Fruit fly (Drosophila melanogaster) whole organism, prepupa: ENCODE measurements around the gene PGRP-LB.

ENCODE experiments used
- CG10631 ChIP-seq: fragments of 200-800 bp; sonication (Bioruptor generic); optimal IDR thresholded peaks from 2 replicates; lab custom pipeline; 2016; ENCODE audit warnings: missing biosample characterization, missing genetic modification characterization
- CG11294 ChIP-seq: fragments of 200-800 bp; sonication (Bioruptor generic); IDR thresholded peaks from 2 replicates; pipeline ENCODE4 v1.3.6; 2022; ENCODE audit warnings: missing biosample characterization, missing genetic modification characterization
- CG11762 ChIP-seq: fragments of 200-800 bp; sonication (Bioruptor generic); optimal IDR thresholded peaks from 3 replicates; lab custom pipeline; 2016; ENCODE audit warnings: missing biosample characterization, missing genetic modification characterization; ENCODE audit not compliant: insufficient read depth
- CG11902 ChIP-seq: fragments of 200-800 bp; sonication (Bioruptor generic); optimal IDR thresholded peaks from 3 replicates; lab custom pipeline; 2016; ENCODE audit warnings: missing biosample characterization, missing genetic modification characterization
- CG15336 ChIP-seq: fragments of 200-800 bp; sonication (Bioruptor generic); IDR thresholded peaks from 2 replicates; pipeline ENCODE4 v1.3.6; 2022; ENCODE audit warnings: missing biosample characterization, missing genetic modification characterization
- CG1621 ChIP-seq: fragments of 200-800 bp; sonication (Bioruptor generic); optimal IDR thresholded peaks from 3 replicates; lab custom pipeline; 2018; ENCODE audit warnings: missing biosample characterization, mild to moderate bottlenecking, missing genetic modification characterization
- CG16779 ChIP-seq: fragments of 200-800 bp; sonication (Bioruptor generic); optimal IDR thresholded peaks from 3 replicates; lab custom pipeline; 2017; ENCODE audit warnings: missing biosample characterization, mild to moderate bottlenecking, missing genetic modification characterization
- CG3032 ChIP-seq: fragments of 200-800 bp; optimal IDR thresholded peaks from 2 replicates; lab custom pipeline; 2019; ENCODE audit warnings: missing biosample characterization, mild to moderate bottlenecking, missing genetic modification characterization, moderate library complexity
- CG31627 ChIP-seq: fragments of 200-800 bp; sonication (Bioruptor generic); optimal IDR thresholded peaks from 3 replicates; lab custom pipeline; 2016; ENCODE audit warnings: missing biosample characterization, missing genetic modification characterization
- CG32006 ChIP-seq: fragments of 200-800 bp; sonication (Bioruptor generic); optimal IDR thresholded peaks from 3 replicates; lab custom pipeline; 2017; ENCODE audit warnings: missing biosample characterization, mild to moderate bottlenecking, missing genetic modification characterization
- CG34406 ChIP-seq: fragments of 200-800 bp; sonication (Bioruptor generic); optimal IDR thresholded peaks from 3 replicates; lab custom pipeline; 2016; ENCODE audit warnings: missing biosample characterization, missing genetic modification characterization
- CG3919 ChIP-seq: fragments of 200-800 bp; sonication (Bioruptor generic); optimal IDR thresholded peaks from 3 replicates; lab custom pipeline; 2016; ENCODE audit warnings: missing biosample characterization, missing genetic modification characterization
- CG4318 ChIP-seq: fragments of 200-800 bp; sonication (Bioruptor generic); optimal IDR thresholded peaks from 3 replicates; lab custom pipeline; 2017; ENCODE audit warnings: missing biosample characterization, mild to moderate bottlenecking, missing genetic modification characterization
- CG6163 ChIP-seq: fragments of 200-800 bp; sonication (Bioruptor generic); IDR thresholded peaks from 3 replicates; pipeline ENCODE4 v1.3.6; 2022; ENCODE audit warnings: missing biosample characterization, missing genetic modification characterization
- CG6276 ChIP-seq: fragments of 200-800 bp; sonication (Bioruptor generic); optimal IDR thresholded peaks from 2 replicates; lab custom pipeline; 2017; ENCODE audit warnings: missing biosample characterization, mild to moderate bottlenecking, missing genetic modification characterization
- CG6792 ChIP-seq: fragments of 200-800 bp; sonication (Bioruptor generic); optimal IDR thresholded peaks from 3 replicates; lab custom pipeline; 2016; ENCODE audit warnings: missing biosample characterization, missing genetic modification characterization
- CG6854 ChIP-seq: fragments of 200-800 bp; sonication (Bioruptor generic); optimal IDR thresholded peaks from 2 replicates; lab custom pipeline; 2017; ENCODE audit warnings: missing biosample characterization, mild to moderate bottlenecking, missing genetic modification characterization
- CG8119 ChIP-seq: fragments of 200-800 bp; sonication (Bioruptor generic); IDR thresholded peaks from 3 replicates; pipeline ENCODE4 v1.3.6; 2022; ENCODE audit warnings: missing biosample characterization, missing genetic modification characterization
- CG8319 ChIP-seq: fragments of 200-800 bp; sonication (Bioruptor generic); optimal IDR thresholded peaks from 3 replicates; lab custom pipeline; 2016; ENCODE audit warnings: missing biosample characterization, missing genetic modification characterization
- CG8632 ChIP-seq: fragments of 200-800 bp; sonication (Bioruptor generic); optimal IDR thresholded peaks from 3 replicates; lab custom pipeline; 2016; ENCODE audit warnings: missing biosample characterization, missing genetic modification characterization
- CG9139 ChIP-seq: fragments of 200-800 bp; sonication (Bioruptor generic); optimal IDR thresholded peaks from 3 replicates; lab custom pipeline; 2017; ENCODE audit warnings: missing biosample characterization, mild to moderate bottlenecking, missing genetic modification characterization
- Eip75B ChIP-seq: fragments of 200-800 bp; sonication (Bioruptor generic); optimal IDR thresholded peaks from 3 replicates; lab custom pipeline; 2016; ENCODE audit warnings: missing biosample characterization, missing genetic modification characterization
- Eip78C ChIP-seq: fragments of 200-800 bp; sonication (Bioruptor generic); peaks from one replicate; lab custom pipeline; 2016; ENCODE audit warnings: missing biosample characterization, missing genetic modification characterization
- Eip93F ChIP-seq: fragments of 200-800 bp; sonication (Bioruptor generic); optimal IDR thresholded peaks from 2 replicates; lab custom pipeline; 2016; ENCODE audit warnings: missing biosample characterization, mild to moderate bottlenecking, missing genetic modification characterization
- Ets21C ChIP-seq: fragments of 200-800 bp; sonication (Bioruptor generic); optimal IDR thresholded peaks from 3 replicates; lab custom pipeline; 2016; ENCODE audit warnings: missing biosample characterization, missing genetic modification characterization
- Ets96B ChIP-seq: fragments of 200-800 bp; optimal IDR thresholded peaks from 2 replicates; lab custom pipeline; 2019; ENCODE audit warnings: missing biosample characterization, mild to moderate bottlenecking, missing genetic modification characterization, moderate library complexity
- Gug ChIP-seq: fragments of 200-800 bp; sonication (Bioruptor generic); IDR thresholded peaks from 2 replicates; pipeline ENCODE4 v1.3.6; 2022; ENCODE audit warnings: missing biosample characterization, missing genetic modification characterization
- Hr38 ChIP-seq: sonication (Bioruptor generic); optimal IDR thresholded peaks from 2 replicates; lab custom pipeline; 2016; ENCODE audit warnings: missing biosample characterization, missing genetic modification characterization
- Hr39 ChIP-seq: fragments of 200-800 bp; sonication (Bioruptor generic); optimal IDR thresholded peaks from 2 replicates; lab custom pipeline; 2016; ENCODE audit warnings: missing biosample characterization, missing genetic modification characterization
- Hr4 ChIP-seq: fragments of 200-800 bp; sonication (Bioruptor generic); optimal IDR thresholded peaks from 3 replicates; lab custom pipeline; 2016; ENCODE audit warnings: missing biosample characterization, missing genetic modification characterization
- Lpt ChIP-seq: fragments of 200-800 bp; sonication (Bioruptor generic); optimal IDR thresholded peaks from 3 replicates; lab custom pipeline; 2016; ENCODE audit warnings: missing biosample characterization, missing genetic modification characterization
- Met ChIP-seq: fragments of 200-800 bp; sonication (Bioruptor generic); optimal IDR thresholded peaks from 3 replicates; lab custom pipeline; 2016; ENCODE audit warnings: missing biosample characterization, missing genetic modification characterization
- OdsH ChIP-seq: fragments of 200-800 bp; sonication (Bioruptor generic); optimal IDR thresholded peaks from 3 replicates; lab custom pipeline; 2016; ENCODE audit warnings: missing biosample characterization, missing genetic modification characterization
- Smox ChIP-seq: fragments of 200-800 bp; sonication (Bioruptor generic); optimal IDR thresholded peaks from 3 replicates; lab custom pipeline; 2016; ENCODE audit warnings: missing biosample characterization, missing genetic modification characterization
- Sox102F ChIP-seq: fragments of 200-800 bp; sonication (Bioruptor generic); optimal IDR thresholded peaks from 2 replicates; lab custom pipeline; 2016; ENCODE audit warnings: missing biosample characterization, mild to moderate bottlenecking, missing genetic modification characterization
- Sox14 ChIP-seq: fragments of 200-800 bp; sonication (Bioruptor generic); optimal IDR thresholded peaks from 3 replicates; lab custom pipeline; 2016; ENCODE audit warnings: missing biosample characterization, missing genetic modification characterization
- Sox15 ChIP-seq: fragments of 200-800 bp; sonication (Bioruptor generic); optimal IDR thresholded peaks from 3 replicates; lab custom pipeline; 2016; ENCODE audit warnings: missing biosample characterization, missing genetic modification characterization
- achi ChIP-seq: fragments of 200-800 bp; sonication (Bioruptor generic); optimal IDR thresholded peaks from 3 replicates; lab custom pipeline; 2016; ENCODE audit warnings: missing biosample characterization, missing genetic modification characterization
- acj6 ChIP-seq: fragments of 200-800 bp; sonication (Bioruptor generic); optimal IDR thresholded peaks from 3 replicates; lab custom pipeline; 2016; ENCODE audit warnings: missing biosample characterization, missing genetic modification characterization
- cyc ChIP-seq: fragments of 200-800 bp; sonication (Bioruptor generic); optimal IDR thresholded peaks from 3 replicates; lab custom pipeline; 2016; ENCODE audit warnings: missing biosample characterization, missing genetic modification characterization
- dac ChIP-seq: fragments of 200-800 bp; sonication (Bioruptor generic); optimal IDR thresholded peaks from 2 replicates; lab custom pipeline; 2017; ENCODE audit warnings: missing biosample characterization, mild to moderate bottlenecking, missing genetic modification characterization
- dsx ChIP-seq: fragments of 200-800 bp; optimal IDR thresholded peaks from 3 replicates; lab custom pipeline; 2019; ENCODE audit warnings: missing biosample characterization, mild to moderate bottlenecking, missing genetic modification characterization, moderate library complexity; ENCODE audit not compliant: poor library complexity, severe bottlenecking
- eg ChIP-seq: fragments of 200-800 bp; sonication (Bioruptor generic); IDR thresholded peaks from 3 replicates; pipeline ENCODE4 v1.3.6; 2022; ENCODE audit warnings: missing biosample characterization, missing genetic modification characterization
- esn ChIP-seq: fragments of 200-800 bp; sonication (Bioruptor generic); optimal IDR thresholded peaks from 2 replicates; lab custom pipeline; 2016; ENCODE audit warnings: missing biosample characterization, mild to moderate bottlenecking, missing genetic modification characterization, moderate library complexity
- fd85E ChIP-seq: fragments of 200-800 bp; sonication (Bioruptor generic); optimal IDR thresholded peaks from 3 replicates; lab custom pipeline; 2016; ENCODE audit warnings: missing biosample characterization, missing genetic modification characterization
- fkh ChIP-seq: fragments of 200-800 bp; sonication (Bioruptor generic); optimal IDR thresholded peaks from 3 replicates; lab custom pipeline; 2017; ENCODE audit warnings: missing biosample characterization, mild to moderate bottlenecking, missing genetic modification characterization, moderate library complexity
- lz ChIP-seq: fragments of 200-800 bp; sonication (Bioruptor generic); optimal IDR thresholded peaks from 3 replicates; lab custom pipeline; 2016; ENCODE audit warnings: missing biosample characterization, missing genetic modification characterization
- net ChIP-seq: fragments of 200-800 bp; sonication (Bioruptor generic); optimal IDR thresholded peaks from 3 replicates; lab custom pipeline; 2016; ENCODE audit warnings: missing biosample characterization, missing genetic modification characterization
- pdm3 ChIP-seq: fragments of 200-800 bp; sonication (Bioruptor generic); optimal IDR thresholded peaks from 3 replicates; lab custom pipeline; 2016; ENCODE audit warnings: missing biosample characterization, missing genetic modification characterization
- salr ChIP-seq, 2 experiments: fragments of 200-800 bp; sonication (Bioruptor generic); optimal IDR thresholded peaks; 3 replicates each; lab custom pipeline; 2016 to 2018; ENCODE audit warnings: missing biosample characterization in 2 of 2, missing genetic modification characterization in 2 of 2, mild to moderate bottlenecking in 1 of 2
- ss ChIP-seq, 2 experiments: fragments of 200-800 bp; sonication (Bioruptor generic); optimal IDR thresholded peaks; 2 replicates in 1 of 2; 3 replicates in 1 of 2; lab custom pipeline; 2017 to 2018; ENCODE audit warnings: mild to moderate bottlenecking in 2 of 2, missing biosample characterization in 2 of 2, missing genetic modification characterization in 2 of 2, moderate library complexity in 1 of 2
- topi ChIP-seq: fragments of 200-800 bp; sonication (Bioruptor generic); optimal IDR thresholded peaks from 3 replicates; lab custom pipeline; 2016; ENCODE audit warnings: missing biosample characterization, missing genetic modification characterization
- vri ChIP-seq: fragments of 200-800 bp; sonication (Bioruptor generic); optimal IDR thresholded peaks from 3 replicates; lab custom pipeline; 2016; ENCODE audit warnings: missing biosample characterization, mild to moderate bottlenecking, missing genetic modification characterization

The PGRP-LB gene

dm6 chr3R:11409667-11410137 is 50.6 kb downstream of the PGRP-LB start, which contains the start of the genes mgr and Irbp:
mgr (minus strand) TSS chr3R:11409875.
Irbp (plus strand) TSS chr3R:11410047.
- TF ChIP-seq cyc (GFP tag; lab: Kevin White, UChicago) (peak; percentile 60), Ets21C (GFP tag; lab: Kevin White, UChicago) (peak; percentile 49), CG34406 (peak; percentile 90), Hr39 (no peak), eg (GFP tag; lab: Robert Waterston, UW) (peak; percentile 90), Smox (no peak), CG4318 (GFP tag; lab: Kevin White, UChicago) (no peak), CG3032 (peak; percentile 90), CG6276 (GFP tag; lab: Kevin White, UChicago) (no peak), CG15336 (no peak; the same call in none of the 2 replicates), CG31627 (GFP tag; lab: Kevin White, UChicago) (peak; percentile 61), CG6163 (GFP tag; lab: Robert Waterston, UW) (peak; percentile 89), ss (GFP tag; optimal IDR thresholded peaks at IDR 0.05; lab: Kevin White, UChicago) (peak in 1 of 2 experiments; percentile 81), vri (GFP tag; lab: Kevin White, UChicago) (no peak), CG1621 (tag; lab: Kevin White, UChicago) (peak; percentile 69), CG32006 (GFP tag; lab: Kevin White, UChicago) (peak; percentile 87), CG8319 (GFP tag; lab: Kevin White, UChicago) (peak; percentile 60), CG16779 (tag; lab: Kevin White, UChicago) (peak; percentile 58), CG10631 (peak; percentile 92), topi (peak; percentile 76), CG6792 (GFP tag; lab: Kevin White, UChicago) (peak; percentile 79), Hr4 (GFP tag; lab: Kevin White, UChicago) (no peak), salr (GFP tag; optimal IDR thresholded peaks at IDR 0.05; lab: Kevin White, UChicago) (no peak), CG9139 (GFP tag; lab: Kevin White, UChicago) (peak; percentile 68), achi (GFP tag; lab: Kevin White, UChicago) (peak; percentile 90), lz (peak; percentile 75), CG8632 (GFP tag; lab: Kevin White, UChicago) (peak; percentile 84), Eip93F (GFP tag; lab: Kevin White, UChicago) (no peak), acj6 (GFP tag; lab: Kevin White, UChicago) (peak; percentile 84), fkh (GFP tag; lab: Kevin White, UChicago) (no peak), Sox14 (GFP tag; lab: Kevin White, UChicago) (peak; percentile 63), dsx (GFP tag; lab: Kevin White, UChicago) (peak; percentile 86), Met (no peak), Sox102F (GFP tag; lab: Kevin White, UChicago) (no peak), CG11762 (peak; percentile 76), Sox15 (GFP tag; lab: Kevin White, UChicago) (peak; percentile 65), Lpt (GFP tag; lab: Kevin White, UChicago) (peak; percentile 59), esn (GFP tag; lab: Kevin White, UChicago) (peak; percentile 83), Hr38 (no peak), pdm3 (GFP tag; lab: Kevin White, UChicago) (no peak), Eip78C (GFP tag; lab: Kevin White, UChicago) (no peak), Ets96B (tag; lab: Kevin White, UChicago) (peak; percentile 71), CG3919 (GFP tag; lab: Kevin White, UChicago) (peak; percentile 85), CG8119 (GFP tag; lab: Robert Waterston, UW) (peak; percentile 85), CG11902 (peak; percentile 62), OdsH (GFP tag; lab: Kevin White, UChicago) (peak; percentile 85), dac (GFP tag; lab: Kevin White, UChicago) (peak; percentile 78), CG11294 (GFP tag; lab: Robert Waterston, UW) (peak; percentile 82), net (GFP tag; lab: Kevin White, UChicago) (peak; percentile 77), Eip75B (GFP tag; lab: Kevin White, UChicago) (no peak), CG6854 (GFP tag; lab: Kevin White, UChicago) (no peak), fd85E (GFP tag; lab: Kevin White, UChicago) (no peak), Gug (GFP tag; lab: Robert Waterston, UW) (peak; percentile 91)
